Worm (Caenorhabditis elegans) whole organism, L4 larva: ENCODE data around the gene C29A12.6.
A peak's percentile ranks its signal among the peaks of the same experiment; 100 is the strongest.

ENCODE experiments used
- R02D3.7 ChIP-seq: fragments of 150-350 bp; sonication (generic microtip); optimal IDR thresholded peaks from 3 replicates; lab custom pipeline; 2014; ENCODE audit warnings: missing biosample characterization, missing genetic modification characterization
- T20F7.1 ChIP-seq: fragments of 200-800 bp; sonication (Bioruptor generic); optimal IDR thresholded peaks from 2 replicates; lab custom pipeline; 2018; ENCODE audit warnings: mild to moderate bottlenecking, missing genetic modification characterization, missing compliant biosample characterization
- T26A8.4 ChIP-seq: fragments of 200-800 bp; sonication (Bioruptor generic); IDR thresholded peaks from 2 replicates; pipeline ENCODE4 v1.3.6; 2022; ENCODE audit warnings: missing genetic modification characterization, missing compliant biosample characterization
- Y48G9A.11 ChIP-seq: fragments of 200-800 bp; sonication (Bioruptor generic); IDR thresholded peaks from 2 replicates; pipeline ENCODE4 v1.3.6; 2022; ENCODE audit warnings: missing genetic modification reagents, missing genetic modification characterization, missing compliant biosample characterization
- Y75B8A.6 ChIP-seq: fragments of 200-800 bp; sonication (Bioruptor generic); IDR thresholded peaks from 2 replicates; pipeline ENCODE4 v1.3.6; 2022; ENCODE audit warnings: missing genetic modification reagents, missing genetic modification characterization, missing compliant biosample characterization
- ZK337.2 ChIP-seq: fragments of 200-800 bp; sonication (Bioruptor generic); IDR thresholded peaks from 2 replicates; pipeline ENCODE4 v1.3.6; 2022; ENCODE audit warnings: missing genetic modification reagents, missing genetic modification characterization, missing compliant biosample characterization
- ZK546.5 ChIP-seq, 2 experiments: sonication (generic microtip); optimal IDR thresholded peaks; 2 replicates each; lab custom pipeline; 2017; ENCODE audit warnings: missing biosample characterization in 2 of 2, missing genetic modification characterization in 2 of 2
- aha-1 ChIP-seq: fragments of 150-350 bp; peaks from one replicate; lab custom pipeline; 2014; ENCODE audit warnings: missing biosample characterization, missing genetic modification characterization
- ama-1 ChIP-seq: fragments of 150-350 bp; optimal IDR thresholded peaks from 2 replicates; lab custom pipeline; 2014; ENCODE audit warnings: inconsistent platforms, mixed read lengths
- arid-1 ChIP-seq: fragments of 200-800 bp; sonication (Bioruptor generic); conservative IDR thresholded peaks from 2 replicates; pipeline ENCODE4 v1.3.6; 2022; ENCODE audit warnings: missing genetic modification reagents, missing genetic modification characterization, missing compliant biosample characterization
- attf-4 ChIP-seq: sonication (generic microtip); optimal IDR thresholded peaks from 3 replicates; lab custom pipeline; 2017; ENCODE audit warnings: missing biosample characterization, missing genetic modification characterization
- ceh-20 ChIP-seq: fragments of 200-800 bp; sonication (Bioruptor generic); IDR thresholded peaks from 2 replicates; pipeline ENCODE4 v1.3.6; 2022; ENCODE audit warnings: missing genetic modification reagents, missing genetic modification characterization, missing compliant biosample characterization
- ceh-28 ChIP-seq: fragments of 150-350 bp; optimal IDR thresholded peaks from 2 replicates; lab custom pipeline; 2014; ENCODE audit warnings: missing biosample characterization, missing genetic modification reagents, missing genetic modification characterization
- ceh-32 ChIP-seq: sonication (generic microtip); optimal IDR thresholded peaks from 2 replicates; lab custom pipeline; 2016; ENCODE audit warnings: mild to moderate bottlenecking, missing genetic modification characterization, missing compliant biosample characterization; ENCODE audit not compliant: poor library complexity
- ceh-44 ChIP-seq: fragments of 200-800 bp; sonication (Bioruptor generic); IDR thresholded peaks from 2 replicates; pipeline ENCODE4 v1.3.6; 2022; ENCODE audit warnings: missing genetic modification reagents, missing genetic modification characterization, missing compliant biosample characterization
- ceh-82 ChIP-seq: sonication (generic microtip); optimal IDR thresholded peaks from 2 replicates; lab custom pipeline; 2017; ENCODE audit warnings: missing biosample characterization, missing genetic modification characterization
- cey-2 ChIP-seq: sonication (generic microtip); optimal IDR thresholded peaks from 3 replicates; lab custom pipeline; 2017; ENCODE audit warnings: missing genetic modification characterization, mild to moderate bottlenecking, missing compliant biosample characterization, antibody characterized with exemption, borderline replicate concordance; ENCODE audit not compliant: insufficient read depth
- ctbp-1 ChIP-seq: fragments of 200-800 bp; sonication (Bioruptor generic); IDR thresholded peaks from 2 replicates; pipeline ENCODE4 v1.3.6; 2022; ENCODE audit warnings: missing genetic modification reagents, missing genetic modification characterization, missing compliant biosample characterization
- daf-16 ChIP-seq, 3 experiments: sonication (generic microtip); optimal IDR thresholded peaks; 2 replicates each; lab custom pipeline; 2016 to 2017; ENCODE audit warnings: missing genetic modification characterization in 3 of 3, missing genetic modification reagents in 3 of 3, mild to moderate bottlenecking in 2 of 3, missing compliant biosample characterization in 2 of 3, missing biosample characterization in 1 of 3, moderate library complexity in 1 of 3
- daf-19 ChIP-seq: fragments of 200-800 bp; sonication (Bioruptor generic); conservative IDR thresholded peaks from 2 replicates; pipeline ENCODE4 v1.3.6; 2022; ENCODE audit warnings: missing genetic modification characterization, missing compliant biosample characterization
- dpl-1 ChIP-seq: fragments of 150-350 bp; optimal IDR thresholded peaks from 2 replicates; lab custom pipeline; 2014; ENCODE audit warnings: missing biosample characterization, missing genetic modification reagents, missing genetic modification characterization
- duxl-1 ChIP-seq: sonication (generic microtip); optimal IDR thresholded peaks from 2 replicates; lab custom pipeline; 2016; ENCODE audit warnings: mild to moderate bottlenecking, missing genetic modification characterization, moderate library complexity, missing compliant biosample characterization; ENCODE audit not compliant: poor library complexity
- egl-43 ChIP-seq: fragments of 200-800 bp; sonication (Bioruptor generic); IDR thresholded peaks from 2 replicates; pipeline ENCODE4 v1.3.6; 2022; ENCODE audit warnings: missing genetic modification reagents, missing genetic modification characterization, missing compliant biosample characterization
- fkh-10 ChIP-seq: fragments of 150-350 bp; optimal IDR thresholded peaks from 2 replicates; lab custom pipeline; 2014; ENCODE audit warnings: missing biosample characterization, missing genetic modification reagents, missing genetic modification characterization
- hlh-11 ChIP-seq: fragments of 200-800 bp; sonication (Bioruptor generic); optimal IDR thresholded peaks from 2 replicates; lab custom pipeline; 2018; ENCODE audit warnings: mild to moderate bottlenecking, missing genetic modification characterization, missing compliant biosample characterization
- hmg-1.1 ChIP-seq: fragments of 200-800 bp; sonication (Bioruptor generic); IDR thresholded peaks from 2 replicates; pipeline ENCODE4 v1.3.6; 2022; ENCODE audit warnings: missing genetic modification reagents, missing genetic modification characterization, missing compliant biosample characterization
- lim-7 ChIP-seq: fragments of 200-800 bp; sonication (Bioruptor generic); IDR thresholded peaks from 2 replicates; pipeline ENCODE4 v1.3.6; 2022; ENCODE audit warnings: missing genetic modification characterization, missing compliant biosample characterization
- lin-13 ChIP-seq: fragments of 150-350 bp; optimal IDR thresholded peaks from 2 replicates; lab custom pipeline; 2014; ENCODE audit warnings: missing biosample characterization, missing genetic modification reagents, missing genetic modification characterization
- lin-38 ChIP-seq: fragments of 200-800 bp; sonication (Bioruptor generic); IDR thresholded peaks from 2 replicates; pipeline ENCODE4 v1.3.6; 2022; ENCODE audit warnings: missing genetic modification reagents, missing genetic modification characterization, missing compliant biosample characterization
- lsy-2 ChIP-seq, 2 experiments: fragments of 150-350 bp in 1 of 2; sonication (generic microtip) in 1 of 2; optimal IDR thresholded peaks; 2 replicates each; lab custom pipeline; 2014 to 2017; ENCODE audit warnings: missing biosample characterization in 2 of 2, missing genetic modification characterization in 2 of 2
- madf-5 ChIP-seq, 2 experiments: fragments of 200-800 bp; sonication (Bioruptor generic); IDR thresholded peaks; 2 replicates each; pipeline ENCODE4 v1.3.6; 2022; ENCODE audit warnings: missing compliant biosample characterization in 2 of 2, missing genetic modification characterization in 2 of 2
- madf-9 ChIP-seq: fragments of 200-800 bp; sonication (Bioruptor generic); conservative IDR thresholded peaks from 2 replicates; pipeline ENCODE4 v1.3.6; 2022; ENCODE audit warnings: missing genetic modification reagents, missing genetic modification characterization, missing compliant biosample characterization
- mdt-29 ChIP-seq: fragments of 200-800 bp; sonication (Bioruptor generic); IDR thresholded peaks from 2 replicates; pipeline ENCODE4 v1.3.6; 2022; ENCODE audit warnings: missing genetic modification reagents, missing genetic modification characterization, missing compliant biosample characterization
- mep-1 ChIP-seq: fragments of 150-350 bp; sonication (generic microtip); optimal IDR thresholded peaks from 3 replicates; lab custom pipeline; 2014; ENCODE audit warnings: missing biosample characterization, missing genetic modification characterization
- mes-2 ChIP-seq: sonication (generic microtip); optimal IDR thresholded peaks from 2 replicates; lab custom pipeline; 2016; ENCODE audit warnings: missing genotype, mild to moderate bottlenecking, missing genetic modification characterization, missing compliant biosample characterization; ENCODE audit not compliant: poor library complexity, severe bottlenecking
- mxl-3 ChIP-seq: fragments of 200-800 bp; sonication (Bioruptor generic); optimal IDR thresholded peaks from 2 replicates; lab custom pipeline; 2018; ENCODE audit warnings: mild to moderate bottlenecking, missing genetic modification characterization, missing compliant biosample characterization
- nhr-102 ChIP-seq: sonication (generic microtip); optimal IDR thresholded peaks from 2 replicates; lab custom pipeline; 2016; ENCODE audit warnings: mild to moderate bottlenecking, missing genetic modification characterization, moderate library complexity, missing compliant biosample characterization
- nhr-25 ChIP-seq: sonication (generic microtip); optimal IDR thresholded peaks from 2 replicates; lab custom pipeline; 2017; ENCODE audit warnings: missing genetic modification characterization, mild to moderate bottlenecking, missing compliant biosample characterization, antibody characterized with exemption, moderate library complexity, borderline replicate concordance; ENCODE audit not compliant: insufficient read depth
- nhr-41 ChIP-seq: fragments of 200-800 bp; sonication (Bioruptor generic); IDR thresholded peaks from 2 replicates; pipeline ENCODE4 v1.3.6; 2022; ENCODE audit warnings: missing genetic modification reagents, missing genetic modification characterization, missing compliant biosample characterization
- nhr-42 ChIP-seq: fragments of 200-800 bp; sonication (Bioruptor generic); IDR thresholded peaks from 2 replicates; pipeline ENCODE4 v1.3.6; 2022; ENCODE audit warnings: missing genetic modification characterization, missing compliant biosample characterization
- nhr-77 ChIP-seq: fragments of 150-350 bp; optimal IDR thresholded peaks from 2 replicates; lab custom pipeline; 2014; ENCODE audit warnings: missing biosample characterization, missing genetic modification characterization
- php-3 ChIP-seq: fragments of 200-800 bp; sonication (Bioruptor generic); IDR thresholded peaks from 2 replicates; pipeline ENCODE4 v1.3.6; 2022; ENCODE audit warnings: missing genetic modification reagents, missing genetic modification characterization, missing compliant biosample characterization
- saeg-2 ChIP-seq: fragments of 200-800 bp; sonication (Bioruptor generic); IDR thresholded peaks from 2 replicates; pipeline ENCODE4 v1.3.6; 2022; ENCODE audit warnings: missing genetic modification reagents, missing genetic modification characterization, missing compliant biosample characterization
- sdz-12 ChIP-seq: fragments of 200-800 bp; sonication (Bioruptor generic); optimal IDR thresholded peaks from 2 replicates; lab custom pipeline; 2018; ENCODE audit warnings: mild to moderate bottlenecking, missing genetic modification characterization, missing compliant biosample characterization
- unc-62 ChIP-seq, 3 experiments: fragments of 150-350 bp in 1 of 3; sonication (generic microtip); optimal IDR thresholded peaks in 2 of 3; peaks in 1 of 3; 1 replicate in 1 of 3; 2 replicates in 2 of 3; lab custom pipeline; 2014 to 2017; ENCODE audit warnings: missing biosample characterization in 3 of 3, missing genetic modification characterization in 3 of 3, missing genetic modification reagents in 3 of 3, missing genotype in 1 of 3
- zip-2 ChIP-seq: fragments of 150-350 bp; optimal IDR thresholded peaks from 2 replicates; lab custom pipeline; 2014; ENCODE audit warnings: missing biosample characterization, missing genetic modification characterization

The C29A12.6 gene

ce11 chrV:10894601-10895000 is 47.6 kb downstream of the C29A12.6 start, which contains the start of the genes F32D8.14 and F32D8.5 (continued):
- no peak for TF ChIP-seq zip-2 (tag; lab: Kevin White, UChicago)
- TF ChIP-seq ZK546.5 (tag; optimal IDR thresholded peaks at IDR 0.05; lab: Kevin White, UChicago), result peak in 1 of 2 experiments; percentile 71
- TF ChIP-seq T20F7.1 (GFP tag; lab: Kevin White, UChicago), result peak; percentile 64
- TF ChIP-seq Y48G9A.11, result no peak
- TF ChIP-seq ZK337.2 (GFP tag; lab: Robert Waterston, UW), result peak; percentile 77
- TF ChIP-seq dpl-1 (GFP tag; lab: Kevin White, UChicago), result peak; percentile 83
- no peak for TF ChIP-seq nhr-41 (GFP tag; lab: Robert Waterston, UW)
- TF ChIP-seq T26A8.4 (GFP tag; lab: Robert Waterston, UW), result peak; percentile 59
- peak; percentile 63 for TF ChIP-seq hmg-1.1 (GFP tag; lab: Robert Waterston, UW)
- no peak for TF ChIP-seq ceh-44
- no peak for TF ChIP-seq Y75B8A.6 (GFP tag; lab: Robert Waterston, UW)
- TF ChIP-seq duxl-1 (tag; lab: Kevin White, UChicago), result peak; percentile 74
- peak; percentile 50 for TF ChIP-seq mxl-3
- TF ChIP-seq php-3, result no peak
- TF ChIP-seq hlh-11, result peak; percentile 60
- 0 out of 2 replicates have a peak, but pooled peaks have one; percentile 12 for TF ChIP-seq ceh-20 (GFP tag; lab: Robert Waterston, UW)
- TF ChIP-seq arid-1 (GFP tag; lab: Robert Waterston, UW), result 0 out of 2 replicates have a peak, but pooled peaks have one; percentile 28
- 0 out of 2 replicates have a peak, but pooled peaks have one; percentile 32 for TF ChIP-seq madf-9 (GFP tag; lab: Robert Waterston, UW)
- TF ChIP-seq mep-1 (tag; lab: Kevin White, UChicago), result peak; percentile 76
- no peak for TF ChIP-seq nhr-25 (tag; lab: Kevin White, UChicago)
- peak; percentile 48 for TF ChIP-seq nhr-102 (tag; lab: Kevin White, UChicago)

DNA sequence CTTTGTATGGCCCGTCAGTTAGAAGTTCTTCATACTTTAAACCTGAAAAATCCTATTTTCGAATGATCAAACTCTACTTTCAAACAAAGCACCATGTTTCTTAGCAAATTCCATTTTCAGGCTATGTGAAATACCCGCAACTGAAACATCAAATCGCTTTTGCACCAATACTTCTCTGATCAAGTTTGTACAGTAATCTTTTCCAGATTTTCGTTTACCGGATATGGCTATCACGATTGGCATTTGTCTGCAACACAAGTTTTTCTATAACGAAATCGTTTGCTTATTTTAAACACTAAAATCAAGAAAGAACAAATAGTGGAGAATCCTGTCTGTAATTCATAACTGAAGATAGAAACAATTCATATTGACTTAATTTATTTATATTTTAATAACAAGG is 49.3 kb downstream of the C29A12.6 start, which contains the start of gene F32D8.13:
TSS of gene F32D8.13 (minus strand) at position 249 of the 400 bp plus-strand sequence.
- TF ChIP-seq fkh-10 (GFP tag; lab: Kevin White, UChicago) (no peak), lin-13 (no peak), lin-38 (GFP tag; lab: Robert Waterston, UW) (peak; percentile 28; the same call in 1 of the 2 replicates), nhr-77 (no peak), saeg-2 (no peak), zip-2 (tag; lab: Kevin White, UChicago) (no peak), dpl-1 (GFP tag; lab: Kevin White, UChicago) (no peak), sdz-12 (GFP tag; lab: Kevin White, UChicago) (no peak), mxl-3 (no peak), daf-16 (GFP tag; optimal IDR thresholded peaks at IDR 0.05; lab: Kevin White, UChicago) (no peak), daf-16 (tag; optimal IDR thresholded peaks at IDR 0.05; lab: Kevin White, UChicago) (peak; percentile 13), aha-1 (peak; percentile 58), ceh-82 (tag; lab: Kevin White, UChicago) (no peak), T26A8.4 (GFP tag; lab: Robert Waterston, UW) (peak; percentile 45), ama-1 (peak; percentile 52), ctbp-1 (GFP tag; lab: Robert Waterston, UW) (no peak), mdt-29 (GFP tag; lab: Robert Waterston, UW) (no peak), mes-2 (no peak), lsy-2 (tag; optimal IDR thresholded peaks at IDR 0.05; lab: Kevin White, UChicago) (peak in 1 of 2 experiments; percentile 31), nhr-42 (GFP tag; lab: Robert Waterston, UW) (0 out of 2 replicates have a peak, but pooled peaks have one; percentile 6)

DNA sequence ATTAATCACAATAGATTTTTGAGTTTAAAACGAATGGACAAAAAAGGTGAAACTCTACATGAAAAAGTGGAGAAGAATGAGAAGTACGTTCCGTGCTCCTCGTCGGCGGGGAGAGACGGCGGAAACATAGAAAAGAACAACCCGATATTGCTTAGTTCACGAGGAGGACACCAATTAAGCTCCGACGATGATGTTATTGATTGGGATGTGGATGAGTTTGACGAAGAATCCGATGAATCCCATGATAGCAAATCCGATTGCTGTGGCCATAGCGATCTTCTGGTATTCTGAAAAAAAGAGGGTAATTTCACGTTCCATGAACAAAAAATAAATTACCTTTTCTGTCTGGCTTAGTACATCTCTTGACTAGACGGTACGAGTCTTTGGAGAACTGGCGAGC is 49.7 kb downstream of the C29A12.6 start:
- no peak for TF ChIP-seq madf-5 (GFP tag; IDR thresholded peaks at IDR 0.05; lab: Robert Waterston, UW)
- no peak for TF ChIP-seq ceh-28 (tag; lab: Kevin White, UChicago)
- no peak for TF ChIP-seq unc-62 (GFP tag; optimal IDR thresholded peaks at IDR 0.05 in 1 of 2; lab: Kevin White, UChicago)
- no peak for TF ChIP-seq unc-62 (tag; optimal IDR thresholded peaks at IDR 0.05; lab: Kevin White, UChicago)
- TF ChIP-seq attf-4 (tag; lab: Kevin White, UChicago), result no peak
- no peak for TF ChIP-seq daf-19
- no peak for TF ChIP-seq R02D3.7
- no peak for TF ChIP-seq php-3
- TF ChIP-seq cey-2, result no peak
- TF ChIP-seq hlh-11, result no peak
- no peak for TF ChIP-seq lim-7
- no peak for TF ChIP-seq ceh-32
- no peak for TF ChIP-seq Y75B8A.6 (GFP tag; lab: Robert Waterston, UW)
- TF ChIP-seq egl-43 (GFP tag; lab: Robert Waterston, UW), result no peak
- no peak for TF ChIP-seq ceh-20 (GFP tag; lab: Robert Waterston, UW)
- no peak for TF ChIP-seq arid-1 (GFP tag; lab: Robert Waterston, UW)
